Worm (Caenorhabditis elegans) whole organism, L4 larva: ENCODE results near the gene frpr-13.

Experiments used
- ceh-82 ChIP-seq: sonication (generic microtip); optimal IDR thresholded peaks from 2 replicates; lab custom pipeline; 2017; ENCODE audit warnings: missing biosample characterization, missing genetic modification characterization
- nhr-237 ChIP-seq: sonication (generic microtip); optimal IDR thresholded peaks from 2 replicates; lab custom pipeline; 2017; ENCODE audit warnings: missing biosample characterization, missing genetic modification characterization
- unc-39 ChIP-seq: sonication (generic microtip); optimal IDR thresholded peaks from 2 replicates; lab custom pipeline; 2017; ENCODE audit warnings: missing biosample characterization, missing genetic modification characterization

DNA sequence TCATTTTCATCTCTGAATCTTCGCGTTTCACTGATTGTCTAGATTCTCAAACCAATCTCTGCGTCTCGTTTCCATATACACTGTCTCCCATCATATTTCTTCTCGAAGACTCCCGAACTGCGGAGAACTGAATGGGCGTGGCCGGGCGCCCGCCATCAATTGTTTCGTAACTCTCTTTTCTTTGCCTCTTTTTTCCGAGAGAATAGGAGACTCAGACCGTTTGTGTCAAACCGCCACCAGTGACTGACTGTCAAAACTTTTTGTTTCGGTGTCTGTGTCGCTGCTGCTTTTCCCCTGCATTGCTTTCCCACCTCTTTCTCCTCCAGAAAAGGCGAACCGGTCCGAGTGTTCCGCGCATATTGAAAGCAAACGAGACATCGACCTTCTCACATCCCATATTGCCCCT is 37.3 kb downstream of the frpr-13 start, which contains the start of gene unc-23:
- TF ChIP-seq unc-39 (tag; lab: Kevin White, UChicago), result no peak
- no peak for TF ChIP-seq nhr-237
- TF ChIP-seq ceh-82, result no peak
